Worm (Caenorhabditis elegans): ENCODE measurements around the gene heri-1.

- no peak for TF ChIP-seq pes-1 (GFP tag; IDR thresholded peaks at IDR 0.05)
- TF ChIP-seq tbx-37 (GFP tag; conservative IDR thresholded peaks at IDR 0.05) = no peak
Observed at ce11 chrII:6113187-6113586, at the start of gene heri-1.

Data from whole organism, early embryonic.